Fruit fly (Drosophila melanogaster) whole organism, adult: ENCODE measurements around the gene CG34347.

ENCODE experiments used
- CG5204 ChIP-seq: fragments of 200-800 bp; sonication (Bioruptor generic); optimal IDR thresholded peaks from 2 replicates; lab custom pipeline; 2016; ENCODE audit warnings: missing biosample characterization, missing genetic modification characterization
- pad ChIP-seq: fragments of 200-800 bp; sonication (Bioruptor generic); optimal IDR thresholded peaks from 3 replicates; lab custom pipeline; 2017; ENCODE audit warnings: missing biosample characterization, missing genetic modification characterization, mild to moderate bottlenecking, moderate library complexity, missing genetic modification reagents

DNA sequence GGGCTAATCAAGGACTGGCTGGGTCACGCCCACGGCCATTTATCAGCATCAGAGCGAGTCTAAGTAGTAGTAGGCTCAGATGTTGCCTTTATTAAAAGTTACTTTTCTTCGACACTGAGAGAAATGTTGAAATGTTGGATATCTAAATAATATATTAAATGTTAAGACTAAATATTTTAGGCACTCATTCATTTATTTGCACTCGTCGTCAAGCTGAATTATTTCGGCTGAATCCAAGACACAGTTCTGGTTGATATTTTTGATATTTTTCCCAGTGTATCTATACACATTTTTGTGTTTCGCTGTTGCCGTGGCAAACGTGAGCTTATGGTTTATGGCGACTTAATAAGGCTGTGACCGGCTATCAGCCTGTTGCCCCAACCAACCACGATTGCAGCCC is 14.1 kb downstream of the CG34347 start:
- TF ChIP-seq CG5204 (no peak), pad (GFP tag; lab: Kevin White, UChicago) (no peak)
